Fruit fly (Drosophila melanogaster) whole organism, embryonic: ENCODE data around the gene mRpL14.

Experiments
- Aef1 ChIP-seq: fragments of 200-800 bp; sonication (Bioruptor generic); IDR thresholded peaks from 3 replicates; pipeline ENCODE4 v1.3.6; 2022; ENCODE audit warnings: missing biosample characterization, missing genetic modification characterization
- CG10147 ChIP-seq: fragments of 200-800 bp; sonication (Bioruptor generic); optimal IDR thresholded peaks from 2 replicates; lab custom pipeline; 2019; ENCODE audit warnings: missing biosample characterization, mild to moderate bottlenecking, missing genetic modification characterization, moderate library complexity
- CG11093 ChIP-seq: fragments of 200-800 bp; sonication (Bioruptor generic); IDR thresholded peaks from 3 replicates; pipeline ENCODE4 v1.3.6; 2022; ENCODE audit warnings: missing biosample characterization, missing genetic modification characterization
- CG12391 ChIP-seq: fragments of 200-800 bp; sonication (Bioruptor generic); optimal IDR thresholded peaks from 3 replicates; lab custom pipeline; 2018; ENCODE audit warnings: missing biosample characterization, mild to moderate bottlenecking, missing genetic modification characterization, moderate library complexity
- CG17328 ChIP-seq: fragments of 200-800 bp; sonication (Bioruptor generic); IDR thresholded peaks from 2 replicates; pipeline ENCODE4 v1.3.6; 2022; ENCODE audit warnings: missing biosample characterization, missing genetic modification characterization
- CG1832 ChIP-seq: fragments of 200-800 bp; sonication (Bioruptor generic); optimal IDR thresholded peaks from 2 replicates; lab custom pipeline; 2017; ENCODE audit warnings: missing biosample characterization, mild to moderate bottlenecking, missing genetic modification characterization, inconsistent platforms
- CG30403 ChIP-seq: fragments of 200-800 bp; sonication (Bioruptor generic); optimal IDR thresholded peaks from 3 replicates; lab custom pipeline; 2016; ENCODE audit warnings: missing biosample characterization, missing genetic modification characterization
- CG30431 ChIP-seq: fragments of 200-800 bp; sonication (Bioruptor generic); optimal IDR thresholded peaks from 2 replicates; lab custom pipeline; 2017; ENCODE audit warnings: missing biosample characterization, missing genetic modification characterization
- CG4730 ChIP-seq: fragments of 200-800 bp; sonication (Bioruptor generic); IDR thresholded peaks from 2 replicates; pipeline ENCODE4 v1.3.6; 2022; ENCODE audit warnings: missing biosample characterization, missing genetic modification characterization
- CG7271 ChIP-seq: fragments of 200-800 bp; sonication (Bioruptor generic); optimal IDR thresholded peaks from 2 replicates; lab custom pipeline; 2018; ENCODE audit warnings: missing biosample characterization, mild to moderate bottlenecking, missing genetic modification characterization, moderate library complexity
- CG8281 ChIP-seq: fragments of 200-800 bp; sonication (Bioruptor generic); optimal IDR thresholded peaks from 2 replicates; lab custom pipeline; 2018; ENCODE audit warnings: missing biosample characterization, mild to moderate bottlenecking, missing genetic modification characterization, moderate library complexity
- CG8478 ChIP-seq: fragments of >200 bp; optimal IDR thresholded peaks from 2 replicates; lab custom pipeline; 2018
- Doc2 ChIP-seq: fragments of 200-800 bp; sonication (Bioruptor generic); IDR thresholded peaks from 2 replicates; pipeline ENCODE4 v1.3.6; 2022; ENCODE audit warnings: missing biosample characterization, missing genetic modification characterization
- Dp ChIP-seq: fragments of 200-800 bp; sonication (Bioruptor generic); optimal IDR thresholded peaks from 2 replicates; lab custom pipeline; 2018; ENCODE audit warnings: missing biosample characterization, mild to moderate bottlenecking, missing genetic modification characterization, moderate library complexity
- Eip74EF ChIP-seq, 2 experiments: fragments of 200-800 bp in 1 of 2; fragments of >200 bp in 1 of 2; sonication (Bioruptor generic) in 1 of 2; optimal IDR thresholded peaks; 2 replicates each; lab custom pipeline; 2017 to 2019; ENCODE audit warnings: missing biosample characterization in 2 of 2, missing genetic modification characterization in 2 of 2, mild to moderate bottlenecking in 1 of 2, moderate library complexity in 1 of 2
- Hmr ChIP-seq: fragments of 200-800 bp; sonication (Bioruptor generic); optimal IDR thresholded peaks from 3 replicates; lab custom pipeline; 2017; ENCODE audit warnings: mild to moderate bottlenecking, missing biosample characterization, missing genetic modification reagents, missing genetic modification characterization
- Hsf ChIP-seq: fragments of 200-800 bp; sonication (Bioruptor generic); optimal IDR thresholded peaks from 3 replicates; lab custom pipeline; 2016; ENCODE audit warnings: missing biosample characterization, missing genetic modification characterization
- NK7.1 ChIP-seq: fragments of 200-800 bp; sonication (Bioruptor generic); optimal IDR thresholded peaks from 3 replicates; lab custom pipeline; 2016; ENCODE audit warnings: missing biosample characterization, missing genetic modification characterization
- Nf-YC ChIP-seq: fragments of 200-800 bp; optimal IDR thresholded peaks from 3 replicates; lab custom pipeline; 2019; ENCODE audit warnings: missing biosample characterization, mild to moderate bottlenecking, missing genetic modification characterization, moderate library complexity
- NfI ChIP-seq: fragments of 200-800 bp; sonication (Bioruptor generic); optimal IDR thresholded peaks from 3 replicates; lab custom pipeline; 2018; ENCODE audit warnings: missing biosample characterization, mild to moderate bottlenecking, missing genetic modification characterization, moderate library complexity
- Pdp1 ChIP-seq, 2 experiments: fragments of 200-800 bp; sonication (Bioruptor generic); optimal IDR thresholded peaks; 3 replicates each; lab custom pipeline; 2016; ENCODE audit warnings: missing biosample characterization in 2 of 2, missing genetic modification characterization in 2 of 2, mild to moderate bottlenecking in 1 of 2, moderate library complexity in 1 of 2
- Sox102F ChIP-seq: fragments of 200-800 bp; sonication (Bioruptor generic); optimal IDR thresholded peaks from 2 replicates; lab custom pipeline; 2018; ENCODE audit warnings: missing biosample characterization, mild to moderate bottlenecking, missing genetic modification characterization, moderate library complexity
- Sry-δ ChIP-seq: fragments of 200-800 bp; sonication (Bioruptor generic); optimal IDR thresholded peaks from 2 replicates; lab custom pipeline; 2016; ENCODE audit warnings: missing biosample characterization, missing genetic modification characterization
- al ChIP-seq: fragments of 200-800 bp; sonication (Bioruptor generic); IDR thresholded peaks from 2 replicates; pipeline ENCODE4 v1.3.6; 2022; ENCODE audit warnings: missing biosample characterization, missing genetic modification characterization
- chinmo ChIP-seq: fragments of 200-800 bp; sonication (Bioruptor generic); IDR thresholded peaks from 4 replicates; pipeline ENCODE4 v1.3.6; 2022; ENCODE audit warnings: missing biosample characterization, missing genetic modification characterization; ENCODE audit not compliant: partially characterized antibody
- corto ChIP-seq: fragments of 200-800 bp; sonication (Bioruptor generic); optimal IDR thresholded peaks from 2 replicates; lab custom pipeline; 2016; ENCODE audit warnings: missing biosample characterization, mild to moderate bottlenecking, missing genetic modification characterization, moderate library complexity
- crol ChIP-seq: fragments of 200-800 bp; sonication (Bioruptor generic); IDR thresholded peaks from 2 replicates; pipeline ENCODE4 v1.3.6; 2022; ENCODE audit warnings: missing biosample characterization, missing genetic modification characterization
- dm ChIP-seq: fragments of 200-800 bp; sonication (Bioruptor generic); optimal IDR thresholded peaks from 3 replicates; lab custom pipeline; 2016; ENCODE audit warnings: missing biosample characterization, missing genetic modification characterization
- emc ChIP-seq: fragments of 200-800 bp; sonication (Bioruptor generic); optimal IDR thresholded peaks from 2 replicates; lab custom pipeline; 2016; ENCODE audit warnings: missing biosample characterization, missing genetic modification characterization
- eyg ChIP-seq: fragments of 200-800 bp; sonication (Bioruptor generic); optimal IDR thresholded peaks from 3 replicates; lab custom pipeline; 2016; ENCODE audit warnings: missing biosample characterization, missing genetic modification characterization
- her ChIP-seq: fragments of 200-800 bp; sonication (Bioruptor generic); optimal IDR thresholded peaks from 2 replicates; lab custom pipeline; 2016; ENCODE audit warnings: missing biosample characterization, missing genetic modification characterization
- insv ChIP-seq, 2 experiments: fragments of 200-800 bp; sonication (Bioruptor generic); optimal IDR thresholded peaks; 3 replicates each; lab custom pipeline; 2016 to 2018; ENCODE audit warnings: missing biosample characterization in 2 of 2, missing genetic modification characterization in 2 of 2
- kni ChIP-seq: fragments of 200-800 bp; sonication (Bioruptor generic); optimal IDR thresholded peaks from 3 replicates; lab custom pipeline; 2017; ENCODE audit warnings: mild to moderate bottlenecking, missing biosample characterization, missing genetic modification reagents, missing genetic modification characterization
- nmo ChIP-seq: fragments of 200-800 bp; sonication (Bioruptor generic); optimal IDR thresholded peaks from 2 replicates; lab custom pipeline; 2018; ENCODE audit warnings: missing biosample characterization, mild to moderate bottlenecking, missing genetic modification characterization, moderate library complexity
- org-1 ChIP-seq: fragments of 200-800 bp; sonication (Bioruptor generic); optimal IDR thresholded peaks from 2 replicates; lab custom pipeline; 2017; ENCODE audit warnings: missing biosample characterization, missing genetic modification characterization
- pb ChIP-seq: fragments of 200-800 bp; sonication (Bioruptor generic); optimal IDR thresholded peaks from 3 replicates; lab custom pipeline; 2016; ENCODE audit warnings: missing biosample characterization, missing genetic modification characterization
- pho ChIP-seq: fragments of 200-800 bp; sonication (Bioruptor generic); optimal IDR thresholded peaks from 2 replicates; lab custom pipeline; 2016; ENCODE audit warnings: missing biosample characterization, missing genetic modification characterization
- pros ChIP-seq: fragments of 200-800 bp; sonication (Bioruptor generic); optimal IDR thresholded peaks from 3 replicates; lab custom pipeline; 2019; ENCODE audit warnings: missing biosample characterization, mild to moderate bottlenecking, missing genetic modification characterization, moderate library complexity
- psq ChIP-seq: fragments of 200-800 bp; sonication (Bioruptor generic); optimal IDR thresholded peaks from 2 replicates; lab custom pipeline; 2017; ENCODE audit warnings: missing biosample characterization, missing genetic modification characterization
- pum ChIP-seq: fragments of 200-800 bp; sonication (Bioruptor generic); optimal IDR thresholded peaks from 2 replicates; lab custom pipeline; 2016; ENCODE audit warnings: missing biosample characterization, missing genetic modification characterization
- sc ChIP-seq, 3 experiments: fragments of >200 bp in 2 of 3; fragments of 200-800 bp in 1 of 3; sonication (Bioruptor generic) in 1 of 3; optimal IDR thresholded peaks; 2 replicates in 2 of 3; 3 replicates in 1 of 3; lab custom pipeline; 2017; ENCODE audit warnings: mild to moderate bottlenecking in 1 of 3, missing biosample characterization in 1 of 3, missing genetic modification characterization in 1 of 3, missing genetic modification reagents in 1 of 3
- slou ChIP-seq: fragments of 200-800 bp; sonication (Bioruptor generic); optimal IDR thresholded peaks from 3 replicates; lab custom pipeline; 2016; ENCODE audit warnings: missing biosample characterization, missing genetic modification characterization
- sr ChIP-seq: fragments of 200-800 bp; sonication (Bioruptor generic); IDR thresholded peaks from 3 replicates; pipeline ENCODE4 v1.3.6; 2022; ENCODE audit warnings: missing biosample characterization, missing genetic modification characterization
- tgo ChIP-seq: fragments of 200-800 bp; sonication (Bioruptor generic); IDR thresholded peaks from 3 replicates; pipeline ENCODE4 v1.3.6; 2022; ENCODE audit warnings: missing biosample characterization, missing genetic modification characterization
- tio ChIP-seq: fragments of 200-800 bp; sonication (Bioruptor generic); optimal IDR thresholded peaks from 2 replicates; lab custom pipeline; 2017; ENCODE audit warnings: missing biosample characterization, missing genetic modification characterization, inconsistent platforms
- vvl ChIP-seq: fragments of 200-800 bp; sonication (Bioruptor generic); IDR thresholded peaks from 2 replicates; pipeline ENCODE4 v1.3.6; 2022; ENCODE audit warnings: missing biosample characterization, missing genetic modification characterization
- zf30C ChIP-seq: fragments of 200-800 bp; sonication (Bioruptor generic); optimal IDR thresholded peaks from 3 replicates; lab custom pipeline; 2018; ENCODE audit warnings: missing biosample characterization, mild to moderate bottlenecking, missing genetic modification characterization
- zfh1 ChIP-seq: fragments of 200-800 bp; sonication (Bioruptor generic); IDR thresholded peaks from 3 replicates; pipeline ENCODE4 v1.3.6; 2022; ENCODE audit warnings: missing biosample characterization, missing genetic modification characterization

The mRpL14 gene

DNA sequence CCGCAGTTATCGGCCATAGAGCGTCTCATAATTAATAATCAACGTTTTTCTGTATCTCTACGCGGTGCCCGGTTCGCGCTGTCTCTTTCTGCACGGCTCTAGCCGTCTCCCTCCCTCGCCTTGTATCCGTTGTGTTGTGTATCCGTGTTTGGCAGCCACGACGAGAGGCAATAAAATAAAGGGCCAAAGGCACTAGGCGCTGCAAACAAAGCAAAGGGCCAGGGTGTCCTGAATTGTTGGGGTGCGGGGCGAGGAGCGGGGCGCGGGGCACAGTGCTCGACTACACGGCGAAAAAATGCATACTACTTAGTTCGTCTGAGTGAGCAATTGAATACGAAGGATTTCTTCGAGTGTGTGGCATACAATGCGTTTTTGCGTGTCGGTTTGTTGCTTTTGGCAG, 36.9 kb downstream of the mRpL14 start (continued):
- TF ChIP-seq Sox102F (GFP tag; lab: Kevin White, UChicago) (no peak), zf30C (GFP tag; lab: Kevin White, UChicago) (peak; percentile 96)

dm6 chrX:2306760-2307159, 37.7 kb downstream of the mRpL14 start:
- no peak for TF ChIP-seq tgo (GFP tag; lab: Robert Waterston, UW)
- TF ChIP-seq pum (GFP tag; lab: Kevin White, UChicago), result no peak
- TF ChIP-seq Sry-δ (GFP tag; lab: Kevin White, UChicago), result no peak
- TF ChIP-seq chinmo (GFP tag; lab: Robert Waterston, UW), result peak; percentile 15; the same call in 1 of the 4 replicates
- peak; percentile 25 for TF ChIP-seq CG1832
- no peak for TF ChIP-seq dm (GFP tag; lab: Kevin White, UChicago)
- TF ChIP-seq al (GFP tag; lab: Robert Waterston, UW), result no peak
- no peak for TF ChIP-seq NfI
- TF ChIP-seq CG12391, result no peak
- TF ChIP-seq crol, result peak; percentile 91
- TF ChIP-seq slou (GFP tag; lab: Kevin White, UChicago), result no peak
- TF ChIP-seq nmo (GFP tag; lab: Kevin White, UChicago), result no peak
- TF ChIP-seq, all 482 proteins: peak for 3

DNA sequence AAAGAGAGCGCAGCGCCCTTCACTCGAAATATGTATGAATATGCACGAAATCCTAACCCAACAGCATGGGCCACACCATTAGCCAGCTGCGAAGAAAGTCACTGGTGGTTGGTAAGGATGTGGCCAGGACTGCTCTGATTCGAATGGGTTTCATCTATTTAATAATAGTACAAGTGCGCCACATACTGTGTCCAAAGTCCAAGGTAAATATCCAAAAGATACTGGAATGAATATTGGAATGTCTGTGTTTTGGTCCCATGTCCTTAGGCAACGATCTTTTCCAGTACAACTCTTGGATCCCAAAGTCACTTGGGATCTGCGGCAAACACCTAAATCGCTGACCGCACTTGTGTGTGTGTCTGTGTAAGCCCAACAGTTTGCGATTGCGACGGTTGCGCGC, 38.1 kb downstream of the mRpL14 start:
- TF ChIP-seq zfh1, result peak; percentile 61; the same call in 2 of the 3 replicates
- TF ChIP-seq org-1 (GFP tag; lab: Kevin White, UChicago), result peak; percentile 72
- no peak for TF ChIP-seq CG8478
- peak; percentile 74 for TF ChIP-seq Hmr (GFP tag; lab: Kevin White, UChicago)
- TF ChIP-seq Aef1 (GFP tag; lab: Robert Waterston, UW), result peak; percentile 56
- TF ChIP-seq insv (GFP tag; optimal IDR thresholded peaks at IDR 0.05; lab: Kevin White, UChicago), result no peak
- no peak for TF ChIP-seq Dp
- TF ChIP-seq emc (GFP tag; lab: Kevin White, UChicago), result no peak
- peak; percentile 18 for TF ChIP-seq corto (GFP tag; lab: Kevin White, UChicago)
- 0 out of 2 replicates have a peak, but pooled peaks have one; percentile 28 for TF ChIP-seq CG17328 (GFP tag; lab: Robert Waterston, UW)
- peak; percentile 53; the same call in 2 of the 3 replicates for TF ChIP-seq CG11093 (GFP tag; lab: Robert Waterston, UW)
- TF ChIP-seq CG30431 (GFP tag; lab: Kevin White, UChicago), result peak; percentile 50
- peak; percentile 67 for TF ChIP-seq CG30403 (GFP tag; lab: Kevin White, UChicago)
- peak; percentile 31 for TF ChIP-seq eyg (GFP tag; lab: Kevin White, UChicago)
- TF ChIP-seq CG7271 (tag; lab: Kevin White, UChicago), result no peak
- TF ChIP-seq Pdp1 (GFP tag; optimal IDR thresholded peaks at IDR 0.05; lab: Kevin White, UChicago), result peak in 1 of 2 experiments; percentile 40
- peak; percentile 56 for TF ChIP-seq CG4730 (GFP tag; lab: Robert Waterston, UW)
- TF ChIP-seq sr (GFP tag; lab: Robert Waterston, UW), result no peak
- peak; percentile 33 for TF ChIP-seq her (GFP tag; lab: Kevin White, UChicago)
- peak; percentile 13 for TF ChIP-seq psq (GFP tag; lab: Kevin White, UChicago)
- no peak for TF ChIP-seq sc (optimal IDR thresholded peaks at IDR 0.05; lab: Kevin White, UChicago)
- TF ChIP-seq sc (GFP tag; optimal IDR thresholded peaks at IDR 0.05; lab: Kevin White, UChicago), result no peak
- TF ChIP-seq pho (GFP tag; lab: Kevin White, UChicago), result peak; percentile 35
- peak in 1 of 2 experiments; percentile 35 for TF ChIP-seq Eip74EF (GFP tag; optimal IDR thresholded peaks at IDR 0.05; lab: Kevin White, UChicago)
- no peak for TF ChIP-seq CG10147
- TF ChIP-seq vvl (GFP tag; lab: Robert Waterston, UW), result peak; percentile 61
- no peak for TF ChIP-seq crol
- TF ChIP-seq pb (GFP tag; lab: Kevin White, UChicago), result peak; percentile 50
- TF ChIP-seq Hsf (GFP tag; lab: Kevin White, UChicago), result peak; percentile 37
- TF ChIP-seq kni (GFP tag; lab: Kevin White, UChicago), result no peak
- TF ChIP-seq CG8281, result peak; percentile 23
- no peak for TF ChIP-seq Doc2 (GFP tag; lab: Robert Waterston, UW)
- no peak for TF ChIP-seq pros (GFP tag; lab: Kevin White, UChicago)
- TF ChIP-seq NK7.1 (GFP tag; lab: Kevin White, UChicago), result no peak
- no peak for TF ChIP-seq tio (GFP tag; lab: Kevin White, UChicago)
- TF ChIP-seq Nf-YC, result no peak
